Fruit fly (Drosophila melanogaster) whole organism: Measurements from ENCODE around the gene Eip63E.

Experiments
- CG8478 ChIP-seq: fragments of >200 bp; optimal IDR thresholded peaks from 2 replicates; lab custom pipeline; 2018; ENCODE audit warnings: inconsistent platforms
- pan ChIP-seq: fragments of >200 bp; optimal IDR thresholded peaks from 2 replicates; lab custom pipeline; 2017

dm6 chr3L:3615082-3615481, 99.5 kb downstream of the Eip63E start, which contains the start of gene CG10357:
- TF ChIP-seq pan (lab: Kevin White, UChicago) (no peak), CG8478 (lab: Kevin White, UChicago) (no peak)
